Fruit fly (Drosophila melanogaster) whole organism, embryonic: ENCODE measurements around the gene Sys1.

ENCODE experiments used
- Ada2b ChIP-seq: fragments of 200-800 bp; sonication (Bioruptor generic); IDR thresholded peaks from 2 replicates; pipeline ENCODE4 v1.3.6; 2022; ENCODE audit warnings: missing biosample characterization, missing genetic modification characterization
- Bgb ChIP-seq: fragments of 200-800 bp; sonication (Bioruptor generic); IDR thresholded peaks from 2 replicates; pipeline ENCODE4 v1.3.6; 2022; ENCODE audit warnings: missing biosample characterization, missing genetic modification characterization; ENCODE audit not compliant: partially characterized antibody
- CG10366 ChIP-seq: fragments of 200-800 bp; sonication (Bioruptor generic); IDR thresholded peaks from 2 replicates; pipeline ENCODE4 v1.3.6; 2022; ENCODE audit warnings: missing biosample characterization, missing genetic modification characterization
- CG10979 ChIP-seq: fragments of 200-800 bp; sonication (Bioruptor generic); optimal IDR thresholded peaks from 2 replicates; lab custom pipeline; 2018; ENCODE audit warnings: missing biosample characterization, mild to moderate bottlenecking, missing genetic modification characterization, moderate library complexity
- CG12219 ChIP-seq: fragments of 200-800 bp; sonication (Bioruptor generic); optimal IDR thresholded peaks from 3 replicates; lab custom pipeline; 2018; ENCODE audit warnings: missing biosample characterization, mild to moderate bottlenecking, missing genetic modification characterization
- CG14667 ChIP-seq: fragments of 200-800 bp; sonication (Bioruptor generic); IDR thresholded peaks from 2 replicates; pipeline ENCODE4 v1.3.6; 2022; ENCODE audit warnings: missing biosample characterization, missing genetic modification characterization
- CG15514 ChIP-seq: fragments of 200-800 bp; sonication (Bioruptor generic); optimal IDR thresholded peaks from 3 replicates; lab custom pipeline; 2017; ENCODE audit warnings: missing biosample characterization, missing genetic modification characterization, mild to moderate bottlenecking, moderate library complexity, missing genetic modification reagents
- CG1792 ChIP-seq: fragments of 200-800 bp; sonication (Bioruptor generic); optimal IDR thresholded peaks from 2 replicates; lab custom pipeline; 2016; ENCODE audit warnings: missing biosample characterization, missing genetic modification characterization
- CG18599 ChIP-seq: fragments of 200-800 bp; sonication (Bioruptor generic); optimal IDR thresholded peaks from 3 replicates; lab custom pipeline; 2017; ENCODE audit warnings: missing biosample characterization, missing genetic modification characterization, mild to moderate bottlenecking, moderate library complexity, missing genetic modification reagents
- CG18619 ChIP-seq: fragments of 200-800 bp; sonication (Bioruptor generic); optimal IDR thresholded peaks from 3 replicates; lab custom pipeline; 2017; ENCODE audit warnings: missing biosample characterization, mild to moderate bottlenecking, missing genetic modification characterization
- CG30431 ChIP-seq: fragments of 200-800 bp; sonication (Bioruptor generic); optimal IDR thresholded peaks from 2 replicates; lab custom pipeline; 2017; ENCODE audit warnings: missing biosample characterization, missing genetic modification characterization
- CG31224 ChIP-seq: fragments of 200-800 bp; sonication (Bioruptor generic); IDR thresholded peaks from 2 replicates; pipeline ENCODE4 v1.3.6; 2022; ENCODE audit warnings: missing biosample characterization, missing genetic modification characterization
- CG33557 ChIP-seq: fragments of 200-800 bp; sonication (Bioruptor generic); optimal IDR thresholded peaks from 2 replicates; lab custom pipeline; 2019; ENCODE audit warnings: missing biosample characterization, mild to moderate bottlenecking, missing genetic modification characterization, moderate library complexity
- CG43689 ChIP-seq: fragments of 200-800 bp; sonication (Bioruptor generic); IDR thresholded peaks from 2 replicates; pipeline ENCODE4 v1.3.6; 2022; ENCODE audit warnings: missing biosample characterization, missing genetic modification characterization
- CG5953 ChIP-seq: fragments of 200-800 bp; sonication (Bioruptor generic); IDR thresholded peaks from 2 replicates; pipeline ENCODE4 v1.3.6; 2022; ENCODE audit warnings: missing biosample characterization, missing genetic modification characterization
- CG6254 ChIP-seq: fragments of 200-800 bp; sonication (Bioruptor generic); optimal IDR thresholded peaks from 3 replicates; lab custom pipeline; 2017; ENCODE audit warnings: mild to moderate bottlenecking, missing biosample characterization, missing genetic modification reagents, missing genetic modification characterization
- CG7745 ChIP-seq: fragments of 200-800 bp; sonication (Bioruptor generic); optimal IDR thresholded peaks from 2 replicates; lab custom pipeline; 2018; ENCODE audit warnings: missing biosample characterization, mild to moderate bottlenecking, missing genetic modification characterization, moderate library complexity
- CG7839 ChIP-seq: fragments of 200-800 bp; sonication (Bioruptor generic); optimal IDR thresholded peaks from 3 replicates; lab custom pipeline; 2018; ENCODE audit warnings: missing biosample characterization, mild to moderate bottlenecking, missing genetic modification characterization, moderate library complexity
- CG8290 ChIP-seq, 3 experiments: fragments of 200-800 bp; sonication (Bioruptor generic); optimal IDR thresholded peaks; 2 replicates each; lab custom pipeline; 2016 to 2019; ENCODE audit warnings: missing biosample characterization in 3 of 3, missing genetic modification characterization in 3 of 3, mild to moderate bottlenecking in 2 of 3, moderate library complexity in 1 of 3
- CHES-1-like ChIP-seq: fragments of 200-800 bp; sonication (Bioruptor generic); optimal IDR thresholded peaks from 2 replicates; lab custom pipeline; 2016; ENCODE audit warnings: missing biosample characterization, missing genetic modification characterization
- Chrac-16 ChIP-seq: fragments of 200-800 bp; sonication (Bioruptor generic); optimal IDR thresholded peaks from 3 replicates; lab custom pipeline; 2016; ENCODE audit warnings: missing biosample characterization, missing genetic modification characterization
- CoRest ChIP-seq: fragments of 200-800 bp; sonication (Bioruptor generic); optimal IDR thresholded peaks from 3 replicates; lab custom pipeline; 2018; ENCODE audit warnings: missing biosample characterization, mild to moderate bottlenecking, missing genetic modification characterization, moderate library complexity
- Dad ChIP-seq: fragments of 200-800 bp; sonication (Bioruptor generic); optimal IDR thresholded peaks from 3 replicates; lab custom pipeline; 2016; ENCODE audit warnings: missing biosample characterization, missing genetic modification characterization
- Fer1 ChIP-seq: fragments of 200-800 bp; sonication (Bioruptor generic); optimal IDR thresholded peaks from 2 replicates; lab custom pipeline; 2017; ENCODE audit warnings: missing biosample characterization, mild to moderate bottlenecking, missing genetic modification characterization
- NfI ChIP-seq: fragments of 200-800 bp; sonication (Bioruptor generic); optimal IDR thresholded peaks from 3 replicates; lab custom pipeline; 2018; ENCODE audit warnings: missing biosample characterization, mild to moderate bottlenecking, missing genetic modification characterization, moderate library complexity
- Trl ChIP-seq, 3 experiments: fragments of >200 bp in 2 of 3; fragments of 200-800 bp in 1 of 3; sonication (Bioruptor generic) in 1 of 3; optimal IDR thresholded peaks; 2 replicates in 1 of 3; 3 replicates in 2 of 3; lab custom pipeline; 2016 to 2017; ENCODE audit warnings: missing biosample characterization in 1 of 3, missing genetic modification characterization in 1 of 3
- Vsx1 ChIP-seq: fragments of 200-800 bp; sonication (Bioruptor generic); optimal IDR thresholded peaks from 2 replicates; lab custom pipeline; 2017; ENCODE audit warnings: missing biosample characterization, mild to moderate bottlenecking, missing genetic modification characterization, missing genetic modification reagents
- Xbp1 ChIP-seq: fragments of 200-800 bp; sonication (Bioruptor generic); optimal IDR thresholded peaks from 3 replicates; lab custom pipeline; 2016; ENCODE audit warnings: missing biosample characterization, mild to moderate bottlenecking, missing genetic modification characterization
- ase ChIP-seq: fragments of 200-800 bp; sonication (Bioruptor generic); IDR thresholded peaks from 3 replicates; pipeline ENCODE4 v1.3.6; 2022; ENCODE audit warnings: missing biosample characterization, missing genetic modification characterization
- bcd ChIP-seq: fragments of 200-800 bp; sonication (Bioruptor generic); optimal IDR thresholded peaks from 2 replicates; lab custom pipeline; 2017; ENCODE audit warnings: missing biosample characterization, mild to moderate bottlenecking, missing genetic modification characterization
- bigmax ChIP-seq: fragments of 200-800 bp; sonication (Bioruptor generic); optimal IDR thresholded peaks from 2 replicates; lab custom pipeline; 2018; ENCODE audit warnings: missing biosample characterization, mild to moderate bottlenecking, missing genetic modification characterization
- cad ChIP-seq: fragments of >200 bp; optimal IDR thresholded peaks from 2 replicates; lab custom pipeline; 2017; ENCODE audit warnings: missing biosample characterization, missing genetic modification characterization
- chn ChIP-seq: fragments of 200-800 bp; sonication (Bioruptor generic); optimal IDR thresholded peaks from 2 replicates; lab custom pipeline; 2016; ENCODE audit warnings: missing biosample characterization, missing genetic modification characterization
- dm ChIP-seq: fragments of 200-800 bp; sonication (Bioruptor generic); optimal IDR thresholded peaks from 3 replicates; lab custom pipeline; 2016; ENCODE audit warnings: missing biosample characterization, missing genetic modification characterization
- dpn ChIP-seq, 2 experiments: fragments of 200-800 bp; sonication (Bioruptor generic); optimal IDR thresholded peaks; 3 replicates each; lab custom pipeline; 2016; ENCODE audit warnings: missing biosample characterization in 2 of 2, missing genetic modification characterization in 2 of 2
- dysf ChIP-seq: fragments of 200-800 bp; sonication (Bioruptor generic); IDR thresholded peaks from 3 replicates; pipeline ENCODE4 v1.3.6; 2022; ENCODE audit warnings: missing biosample characterization, missing genetic modification characterization
- ems ChIP-seq: fragments of 200-800 bp; sonication (Bioruptor generic); optimal IDR thresholded peaks from 3 replicates; lab custom pipeline; 2016; ENCODE audit warnings: missing biosample characterization, missing genetic modification characterization
- gfzf ChIP-seq: fragments of 200-800 bp; sonication (Bioruptor generic); optimal IDR thresholded peaks from 2 replicates; lab custom pipeline; 2016; ENCODE audit warnings: missing biosample characterization, mild to moderate bottlenecking, missing genetic modification characterization, moderate library complexity
- ham ChIP-seq: fragments of 200-800 bp; sonication (Bioruptor generic); IDR thresholded peaks from 2 replicates; pipeline ENCODE4 v1.3.6; 2022; ENCODE audit warnings: missing biosample characterization, missing genetic modification characterization
- kay ChIP-seq: fragments of 200-800 bp; sonication (Bioruptor generic); optimal IDR thresholded peaks from 2 replicates; lab custom pipeline; 2016; ENCODE audit warnings: missing biosample characterization, missing genetic modification characterization
- mirr ChIP-seq: fragments of 200-800 bp; sonication (Bioruptor generic); optimal IDR thresholded peaks from 3 replicates; lab custom pipeline; 2018; ENCODE audit warnings: missing biosample characterization, mild to moderate bottlenecking, missing genetic modification characterization
- nerfin-1 ChIP-seq: fragments of 200-800 bp; sonication (Bioruptor generic); optimal IDR thresholded peaks from 3 replicates; lab custom pipeline; 2019; ENCODE audit warnings: missing biosample characterization, mild to moderate bottlenecking, missing genetic modification characterization, moderate library complexity
- pros ChIP-seq: fragments of 200-800 bp; sonication (Bioruptor generic); optimal IDR thresholded peaks from 3 replicates; lab custom pipeline; 2019; ENCODE audit warnings: missing biosample characterization, mild to moderate bottlenecking, missing genetic modification characterization, moderate library complexity
- pzg ChIP-seq: fragments of 200-800 bp; sonication (Bioruptor generic); optimal IDR thresholded peaks from 3 replicates; lab custom pipeline; 2018; ENCODE audit warnings: missing biosample characterization, mild to moderate bottlenecking, missing genetic modification characterization, moderate library complexity
- ranshi ChIP-seq: fragments of 200-800 bp; sonication (Bioruptor generic); IDR thresholded peaks from 2 replicates; pipeline ENCODE4 v1.3.6; 2022; ENCODE audit warnings: missing biosample characterization, missing genetic modification characterization
- row ChIP-seq: fragments of 200-800 bp; sonication (Bioruptor generic); IDR thresholded peaks from 3 replicates; pipeline ENCODE4 v1.3.6; 2022; ENCODE audit warnings: missing biosample characterization, missing genetic modification characterization
- stc ChIP-seq: fragments of 200-800 bp; sonication (Bioruptor generic); IDR thresholded peaks from 2 replicates; pipeline ENCODE4 v1.3.6; 2022; ENCODE audit warnings: missing biosample characterization, missing genetic modification characterization
- tap ChIP-seq: fragments of 200-800 bp; optimal IDR thresholded peaks from 3 replicates; lab custom pipeline; 2019; ENCODE audit warnings: missing biosample characterization, mild to moderate bottlenecking, missing genetic modification characterization, moderate library complexity
- twi ChIP-seq: fragments of 200-800 bp; optimal IDR thresholded peaks from 2 replicates; lab custom pipeline; 2019; ENCODE audit warnings: missing biosample characterization, mild to moderate bottlenecking, missing genetic modification characterization, moderate library complexity

The Sys1 gene

dm6 chr3R:8652731-8653130, at the start of gene Sys1, which contains the start of gene Dhod (continued):
- peak; percentile 69 to 75 for TF ChIP-seq dpn (GFP tag; optimal IDR thresholded peaks at IDR 0.05; lab: Kevin White, UChicago)
- TF ChIP-seq CG18619 (GFP tag; lab: Kevin White, UChicago), result peak; percentile 36
- TF ChIP-seq kay (GFP tag; lab: Kevin White, UChicago), result peak; percentile 73
- TF ChIP-seq pzg (GFP tag; lab: Kevin White, UChicago), result peak; percentile 54
- no peak for TF ChIP-seq CG5953 (GFP tag; lab: Robert Waterston, UW)
- TF ChIP-seq Xbp1 (GFP tag; lab: Kevin White, UChicago), result peak; percentile 76
- TF ChIP-seq Ada2b, result peak; percentile 68; the same call in 1 of the 2 replicates
- TF ChIP-seq Vsx1 (GFP tag; lab: Kevin White, UChicago), result no peak
- TF ChIP-seq CG15514 (GFP tag; lab: Kevin White, UChicago), result peak; percentile 75
- TF ChIP-seq ems (GFP tag; lab: Kevin White, UChicago), result peak; percentile 82
- TF ChIP-seq CG7839, result peak; percentile 59
- peak; percentile 55 for TF ChIP-seq NfI (GFP tag; lab: Kevin White, UChicago)
- peak; percentile 56 for TF ChIP-seq chn
- TF ChIP-seq CG33557 (GFP tag; lab: Kevin White, UChicago), result peak; percentile 28
- peak; percentile 16 for TF ChIP-seq gfzf (GFP tag; lab: Kevin White, UChicago)
- peak; percentile 61 for TF ChIP-seq CG10979 (tag; lab: Kevin White, UChicago)
- TF ChIP-seq bcd (GFP tag; lab: Kevin White, UChicago), result peak; percentile 39
- TF ChIP-seq CG10366, result peak; percentile 43; the same call in 1 of the 2 replicates
- peak; percentile 71 for TF ChIP-seq ase (GFP tag; lab: Robert Waterston, UW)
- peak; percentile 37; the same call in 1 of the 3 replicates for TF ChIP-seq dysf
- no peak for TF ChIP-seq mirr (GFP tag; lab: Kevin White, UChicago)
- peak; percentile 20; the same call in 1 of the 2 replicates for TF ChIP-seq CG43689
- TF ChIP-seq twi (tag; lab: Kevin White, UChicago), result peak; percentile 19
- TF ChIP-seq CG7745 (tag; lab: Kevin White, UChicago), result no peak
- peak; percentile 51 for TF ChIP-seq Chrac-16 (GFP tag; lab: Kevin White, UChicago)
- TF ChIP-seq row (GFP tag; lab: Robert Waterston, UW), result peak; percentile 93
- peak; percentile 54; the same call in 1 of the 2 replicates for TF ChIP-seq CG31224
- TF ChIP-seq dm (GFP tag; lab: Kevin White, UChicago), result peak; percentile 58
- TF ChIP-seq Bgb, result peak; percentile 80
- TF ChIP-seq tap, result peak; percentile 28
- peak; percentile 50 for TF ChIP-seq CoRest (tag; lab: Kevin White, UChicago)
- TF ChIP-seq CG14667 (GFP tag; lab: Robert Waterston, UW), result peak; percentile 47
- TF ChIP-seq stc, result no peak
- TF ChIP-seq Fer1, result peak; percentile 65
- TF ChIP-seq ham (GFP tag; lab: Robert Waterston, UW), result no peak
- TF ChIP-seq bigmax, result no peak
- TF ChIP-seq CG18599, result peak; percentile 48
- no peak for TF ChIP-seq Trl (optimal IDR thresholded peaks at IDR 0.05; lab: Kevin White, UChicago)
- TF ChIP-seq Trl (GFP tag; optimal IDR thresholded peaks at IDR 0.05; lab: Kevin White, UChicago), result peak; percentile 70
- peak; percentile 65 for TF ChIP-seq CHES-1-like
- TF ChIP-seq CG1792, result peak; percentile 33
- TF ChIP-seq CG6254 (GFP tag; lab: Kevin White, UChicago), result peak; percentile 12
- TF ChIP-seq CG12219 (GFP tag; lab: Kevin White, UChicago), result no peak
- TF ChIP-seq cad, result no peak
- no peak for TF ChIP-seq pros (GFP tag; lab: Kevin White, UChicago)
- peak; percentile 51 for TF ChIP-seq CG8290 (GFP tag; optimal IDR thresholded peaks at IDR 0.05; lab: Kevin White, UChicago)
- peak; percentile 13 to 58 for TF ChIP-seq CG8290 (tag; optimal IDR thresholded peaks at IDR 0.05; lab: Kevin White, UChicago)
- peak; percentile 34 for TF ChIP-seq nerfin-1
- TF ChIP-seq CG30431 (GFP tag; lab: Kevin White, UChicago), result no peak
- 0 out of 2 replicates have a peak, but pooled peaks have one; percentile 35 for TF ChIP-seq ranshi (GFP tag; lab: Robert Waterston, UW)
- TF ChIP-seq Dad (GFP tag; lab: Kevin White, UChicago), result peak; percentile 62
